Worm (Caenorhabditis elegans) whole organism, L4/young adult: ENCODE results near the gene ptp-4A2.

Source experiments
- W03F9.2 ChIP-seq: fragments of 150-350 bp; optimal IDR thresholded peaks from 2 replicates; lab custom pipeline; 2014; ENCODE audit warnings: missing biosample characterization, missing genetic modification characterization
- him-1 ChIP-seq: sonication (generic microtip); optimal IDR thresholded peaks from 2 replicates; lab custom pipeline; 2016; ENCODE audit warnings: missing genotype, missing genetic modification reagents, missing genetic modification characterization, missing compliant biosample characterization

DNA sequence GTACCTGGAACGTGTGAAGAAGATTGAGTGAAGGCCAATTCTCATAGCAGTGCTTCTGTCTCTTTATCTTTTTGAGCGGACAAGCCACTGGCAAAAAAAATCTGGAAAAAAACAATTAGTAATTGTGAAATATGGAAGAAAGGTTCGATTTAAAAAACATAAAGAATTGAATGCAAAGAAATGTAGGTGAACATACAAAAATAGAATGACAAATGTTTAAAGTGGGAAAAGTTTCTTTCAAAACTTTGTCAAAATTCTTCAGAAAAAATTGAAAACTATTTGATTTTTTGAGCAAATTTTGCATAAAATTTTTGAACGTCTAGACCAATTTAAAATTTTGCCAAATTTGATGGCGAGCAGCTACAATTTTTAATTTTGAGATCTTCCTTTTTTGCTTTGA is at the start of gene ptp-4A2:
- TF ChIP-seq W03F9.2 (tag; lab: Kevin White, UChicago) = no peak
- TF ChIP-seq him-1 (tag; lab: Kevin White, UChicago) = no peak
